Worm (Caenorhabditis elegans) whole organism, L4 larva: ENCODE data around the gene gadr-2.

Experiments
- F49E8.2 ChIP-seq: sonication (generic microtip); optimal IDR thresholded peaks from 2 replicates; lab custom pipeline; 2016; ENCODE audit warnings: missing compliant biosample characterization, mild to moderate bottlenecking, missing genetic modification characterization, borderline replicate concordance
- T26A8.4 ChIP-seq: fragments of 200-800 bp; sonication (Bioruptor generic); IDR thresholded peaks from 2 replicates; pipeline ENCODE4 v1.3.6; 2022; ENCODE audit warnings: missing genetic modification characterization, missing compliant biosample characterization
- ZK337.2 ChIP-seq: fragments of 200-800 bp; sonication (Bioruptor generic); IDR thresholded peaks from 2 replicates; pipeline ENCODE4 v1.3.6; 2022; ENCODE audit warnings: missing genetic modification reagents, missing genetic modification characterization, missing compliant biosample characterization
- ZK546.5 ChIP-seq, 2 experiments: sonication (generic microtip); optimal IDR thresholded peaks; 2 replicates each; lab custom pipeline; 2017; ENCODE audit warnings: missing biosample characterization in 2 of 2, missing genetic modification characterization in 2 of 2
- arid-1 ChIP-seq: fragments of 200-800 bp; sonication (Bioruptor generic); conservative IDR thresholded peaks from 2 replicates; pipeline ENCODE4 v1.3.6; 2022; ENCODE audit warnings: missing genetic modification reagents, missing genetic modification characterization, missing compliant biosample characterization
- ceh-20 ChIP-seq: fragments of 200-800 bp; sonication (Bioruptor generic); IDR thresholded peaks from 2 replicates; pipeline ENCODE4 v1.3.6; 2022; ENCODE audit warnings: missing genetic modification reagents, missing genetic modification characterization, missing compliant biosample characterization
- ceh-32 ChIP-seq: sonication (generic microtip); optimal IDR thresholded peaks from 2 replicates; lab custom pipeline; 2016; ENCODE audit warnings: mild to moderate bottlenecking, missing genetic modification characterization, missing compliant biosample characterization; ENCODE audit not compliant: poor library complexity
- ceh-62 ChIP-seq: sonication (generic microtip); optimal IDR thresholded peaks from 2 replicates; lab custom pipeline; 2017; ENCODE audit warnings: missing biosample characterization, missing genetic modification characterization
- ceh-82 ChIP-seq: sonication (generic microtip); optimal IDR thresholded peaks from 2 replicates; lab custom pipeline; 2017; ENCODE audit warnings: missing biosample characterization, missing genetic modification characterization
- ctbp-1 ChIP-seq: fragments of 200-800 bp; sonication (Bioruptor generic); IDR thresholded peaks from 2 replicates; pipeline ENCODE4 v1.3.6; 2022; ENCODE audit warnings: missing genetic modification reagents, missing genetic modification characterization, missing compliant biosample characterization
- daf-12 ChIP-seq: fragments of 150-350 bp; optimal IDR thresholded peaks from 2 replicates; lab custom pipeline; 2014; ENCODE audit warnings: missing biosample characterization, missing genetic modification reagents, missing genetic modification characterization
- daf-8 ChIP-seq: fragments of 200-800 bp; sonication (Bioruptor generic); IDR thresholded peaks from 2 replicates; pipeline ENCODE4 v1.3.6; 2022; ENCODE audit warnings: missing genetic modification characterization, missing compliant biosample characterization
- dmd-6 ChIP-seq: fragments of 200-800 bp; sonication (Bioruptor generic); IDR thresholded peaks from 2 replicates; pipeline ENCODE4 v1.3.6; 2022; ENCODE audit warnings: missing genetic modification reagents, missing genetic modification characterization, missing compliant biosample characterization
- dmd-9 ChIP-seq: fragments of 200-800 bp; sonication (Bioruptor generic); IDR thresholded peaks from 2 replicates; pipeline ENCODE4 v1.3.6; 2022; ENCODE audit warnings: missing genetic modification reagents, missing genetic modification characterization, missing compliant biosample characterization
- dve-1 ChIP-seq: sonication (generic microtip); optimal IDR thresholded peaks from 2 replicates; lab custom pipeline; 2017; ENCODE audit warnings: antibody characterized with exemption, mild to moderate bottlenecking, missing genetic modification characterization, missing compliant biosample characterization; ENCODE audit not compliant: insufficient read depth
- hif-1 ChIP-seq, 2 experiments: sonication (generic microtip); optimal IDR thresholded peaks; 2 replicates each; lab custom pipeline; 2016 to 2017; ENCODE audit warnings: missing compliant biosample characterization in 2 of 2, missing genetic modification characterization in 2 of 2, missing genetic modification reagents in 2 of 2, missing genotype in 2 of 2, mild to moderate bottlenecking in 1 of 2
- hlh-11 ChIP-seq: fragments of 200-800 bp; sonication (Bioruptor generic); optimal IDR thresholded peaks from 2 replicates; lab custom pipeline; 2018; ENCODE audit warnings: mild to moderate bottlenecking, missing genetic modification characterization, missing compliant biosample characterization
- lin-15B ChIP-seq: fragments of 150-350 bp; sonication (generic microtip); optimal IDR thresholded peaks from 3 replicates; lab custom pipeline; 2014; ENCODE audit warnings: missing biosample characterization, missing genetic modification characterization
- lin-29 ChIP-seq: fragments of 200-800 bp; sonication (Bioruptor generic); IDR thresholded peaks from 2 replicates; pipeline ENCODE4 v1.3.6; 2022; ENCODE audit warnings: missing genetic modification reagents, missing genetic modification characterization, missing compliant biosample characterization
- lin-39 ChIP-seq: fragments of 150-350 bp; optimal IDR thresholded peaks from 2 replicates; lab custom pipeline; 2014; ENCODE audit warnings: missing biosample characterization, missing genetic modification reagents, missing genetic modification characterization
- lir-3 ChIP-seq: sonication (generic microtip); optimal IDR thresholded peaks from 2 replicates; lab custom pipeline; 2016; ENCODE audit warnings: mild to moderate bottlenecking, missing genetic modification characterization, missing compliant biosample characterization
- lsy-2 ChIP-seq, 2 experiments: fragments of 150-350 bp in 1 of 2; sonication (generic microtip) in 1 of 2; optimal IDR thresholded peaks; 2 replicates each; lab custom pipeline; 2014 to 2017; ENCODE audit warnings: missing biosample characterization in 2 of 2, missing genetic modification characterization in 2 of 2
- mdl-1 ChIP-seq, 2 experiments: fragments of 150-350 bp in 1 of 2; sonication (generic microtip) in 1 of 2; optimal IDR thresholded peaks; 2 replicates each; lab custom pipeline; 2014 to 2017; ENCODE audit warnings: missing biosample characterization in 2 of 2, missing genetic modification characterization in 2 of 2
- mdt-29 ChIP-seq: fragments of 200-800 bp; sonication (Bioruptor generic); IDR thresholded peaks from 2 replicates; pipeline ENCODE4 v1.3.6; 2022; ENCODE audit warnings: missing genetic modification reagents, missing genetic modification characterization, missing compliant biosample characterization
- mep-1 ChIP-seq: fragments of 150-350 bp; sonication (generic microtip); optimal IDR thresholded peaks from 3 replicates; lab custom pipeline; 2014; ENCODE audit warnings: missing biosample characterization, missing genetic modification characterization
- mes-2 ChIP-seq: sonication (generic microtip); optimal IDR thresholded peaks from 2 replicates; lab custom pipeline; 2016; ENCODE audit warnings: missing genotype, mild to moderate bottlenecking, missing genetic modification characterization, missing compliant biosample characterization; ENCODE audit not compliant: poor library complexity, severe bottlenecking
- nhr-11 ChIP-seq: fragments of 150-350 bp; optimal IDR thresholded peaks from 2 replicates; lab custom pipeline; 2014; ENCODE audit warnings: missing biosample characterization, missing genetic modification characterization
- nhr-237 ChIP-seq: sonication (generic microtip); optimal IDR thresholded peaks from 2 replicates; lab custom pipeline; 2017; ENCODE audit warnings: missing biosample characterization, missing genetic modification characterization
- nhr-25 ChIP-seq: sonication (generic microtip); optimal IDR thresholded peaks from 2 replicates; lab custom pipeline; 2017; ENCODE audit warnings: missing genetic modification characterization, mild to moderate bottlenecking, missing compliant biosample characterization, antibody characterized with exemption, moderate library complexity, borderline replicate concordance; ENCODE audit not compliant: insufficient read depth
- nhr-28 ChIP-seq: fragments of 150-350 bp; optimal IDR thresholded peaks from 2 replicates; lab custom pipeline; 2014; ENCODE audit warnings: missing biosample characterization, missing genetic modification characterization
- nhr-41 ChIP-seq: fragments of 200-800 bp; sonication (Bioruptor generic); IDR thresholded peaks from 2 replicates; pipeline ENCODE4 v1.3.6; 2022; ENCODE audit warnings: missing genetic modification reagents, missing genetic modification characterization, missing compliant biosample characterization
- nhr-42 ChIP-seq: fragments of 200-800 bp; sonication (Bioruptor generic); IDR thresholded peaks from 2 replicates; pipeline ENCODE4 v1.3.6; 2022; ENCODE audit warnings: missing genetic modification characterization, missing compliant biosample characterization
- nhr-77 ChIP-seq: fragments of 150-350 bp; optimal IDR thresholded peaks from 2 replicates; lab custom pipeline; 2014; ENCODE audit warnings: missing biosample characterization, missing genetic modification characterization
- pha-4 ChIP-seq, 2 experiments: fragments of 150-350 bp in 1 of 2; fragments of 200-800 bp in 1 of 2; sonication (Bioruptor generic) in 1 of 2; IDR thresholded peaks in 1 of 2; optimal IDR thresholded peaks in 1 of 2; 2 replicates each; pipeline versions ENCODE4 v1.3.6 to Lab custom; 2014 to 2022; ENCODE audit warnings: missing genetic modification characterization in 2 of 2, missing genetic modification reagents in 2 of 2, missing biosample characterization in 1 of 2, missing compliant biosample characterization in 1 of 2
- snpc-4 ChIP-seq: fragments of 150-350 bp; optimal IDR thresholded peaks from 2 replicates; lab custom pipeline; 2014; ENCODE audit warnings: missing biosample characterization, missing genetic modification characterization
- spr-1 ChIP-seq: sonication (generic microtip); optimal IDR thresholded peaks from 2 replicates; lab custom pipeline; 2016; ENCODE audit warnings: mild to moderate bottlenecking, missing genetic modification characterization, missing compliant biosample characterization
- spr-3 ChIP-seq: fragments of 200-800 bp; sonication (Bioruptor generic); optimal IDR thresholded peaks from 2 replicates; lab custom pipeline; 2018; ENCODE audit warnings: mild to moderate bottlenecking, missing genetic modification characterization, missing compliant biosample characterization
- unc-39 ChIP-seq: sonication (generic microtip); optimal IDR thresholded peaks from 2 replicates; lab custom pipeline; 2017; ENCODE audit warnings: missing biosample characterization, missing genetic modification characterization
- unc-62 ChIP-seq, 3 experiments: fragments of 150-350 bp in 1 of 3; sonication (generic microtip); optimal IDR thresholded peaks in 2 of 3; peaks in 1 of 3; 1 replicate in 1 of 3; 2 replicates in 2 of 3; lab custom pipeline; 2014 to 2017; ENCODE audit warnings: missing biosample characterization in 3 of 3, missing genetic modification characterization in 3 of 3, missing genetic modification reagents in 3 of 3, missing genotype in 1 of 3
- zfp-2 ChIP-seq: sonication (generic microtip); optimal IDR thresholded peaks from 2 replicates; lab custom pipeline; 2016; ENCODE audit warnings: mild to moderate bottlenecking, missing genetic modification characterization, missing compliant biosample characterization
- zfp-3 ChIP-seq: fragments of 200-800 bp; sonication (Bioruptor generic); conservative IDR thresholded peaks from 2 replicates; pipeline ENCODE4 v1.3.6; 2022; ENCODE audit warnings: missing genetic modification reagents, missing genetic modification characterization, missing compliant biosample characterization
- zip-11 ChIP-seq: fragments of 200-800 bp; sonication (Bioruptor generic); IDR thresholded peaks from 2 replicates; pipeline ENCODE4 v1.3.6; 2022; ENCODE audit warnings: missing genetic modification characterization, missing compliant biosample characterization

gadr-2 gene

DNA sequence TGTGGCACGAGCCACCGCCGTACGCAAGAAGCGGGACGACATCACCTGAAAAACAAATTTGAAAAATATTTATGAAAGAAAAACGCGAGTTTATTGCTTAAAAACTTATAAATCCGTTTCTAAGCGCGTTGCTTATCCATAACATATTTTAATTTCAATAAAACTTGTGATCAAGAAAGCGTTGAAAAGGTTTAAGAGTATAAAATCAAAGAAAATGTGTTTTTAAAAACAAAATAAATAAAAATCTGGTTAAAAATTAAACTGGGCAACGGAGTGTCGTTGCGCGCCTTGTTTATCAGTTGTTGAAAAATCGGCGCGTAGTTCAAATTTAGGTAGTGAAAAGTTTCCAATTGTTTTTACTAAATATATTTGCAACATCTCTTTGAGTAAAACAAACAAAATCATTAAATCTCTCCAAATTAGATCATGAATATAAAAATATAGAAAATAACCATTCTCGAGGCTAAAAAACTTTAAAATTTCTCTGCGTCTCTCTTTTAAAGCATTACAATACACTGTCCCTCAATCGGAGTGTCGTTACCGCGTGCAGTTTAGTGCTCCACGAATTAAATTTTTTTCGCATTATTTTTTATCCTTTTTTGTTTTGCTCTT is 40.0 kb upstream of the gadr-2 start, which contains the start of gene ndua-5 (continued):
- no peak for TF ChIP-seq ZK337.2 (GFP tag; lab: Robert Waterston, UW)
- TF ChIP-seq hif-1 (tag; optimal IDR thresholded peaks at IDR 0.05; lab: Kevin White, UChicago), result no peak
- no peak for TF ChIP-seq arid-1 (GFP tag; lab: Robert Waterston, UW)
- peak; percentile 36 for TF ChIP-seq mes-2 (tag; lab: Kevin White, UChicago)
- no peak for TF ChIP-seq daf-8 (GFP tag; lab: Robert Waterston, UW)
- no peak for TF ChIP-seq snpc-4
- TF ChIP-seq lin-29 (GFP tag; lab: Robert Waterston, UW), result no peak
- no peak for TF ChIP-seq dmd-6 (GFP tag; lab: Robert Waterston, UW)
- no peak for TF ChIP-seq nhr-11 (tag; lab: Kevin White, UChicago)
- TF ChIP-seq, all 104 proteins: peak for 11

DNA sequence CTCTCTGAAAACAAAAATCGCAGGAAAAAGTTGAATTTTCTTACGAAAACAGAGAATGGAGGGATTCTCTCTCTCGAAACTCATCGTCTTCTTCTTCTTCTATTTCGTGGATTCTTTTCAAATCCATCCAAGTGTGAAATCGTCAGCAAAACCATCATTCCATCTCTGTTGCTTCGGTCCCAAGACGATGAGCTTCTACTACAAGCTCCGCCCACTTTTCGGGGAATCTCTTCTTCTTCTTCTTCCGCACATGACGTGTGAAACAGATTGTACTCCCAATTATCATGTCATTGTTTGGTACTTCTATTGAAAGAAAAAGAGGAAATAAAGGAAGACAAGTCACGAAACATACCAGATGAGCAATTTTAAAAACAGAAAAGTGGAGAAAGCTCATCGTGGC is 38.2 kb upstream of the gadr-2 start:
- TF ChIP-seq lin-39 (tag; lab: Kevin White, UChicago) (no peak), ZK546.5 (tag; optimal IDR thresholded peaks at IDR 0.05; lab: Kevin White, UChicago) (no peak), dmd-9 (no peak), mdt-29 (no peak), ceh-82 (no peak), zfp-2 (no peak), ceh-20 (GFP tag; lab: Robert Waterston, UW) (no peak), lir-3 (tag; lab: Kevin White, UChicago) (no peak), ctbp-1 (GFP tag; lab: Robert Waterston, UW) (no peak), mep-1 (no peak), unc-39 (tag; lab: Kevin White, UChicago) (no peak)

ce11 chrIV:9520629-9521028 is 35.7 kb upstream of the gadr-2 start:
- TF ChIP-seq ZK337.2 (GFP tag; lab: Robert Waterston, UW) (no peak), ceh-62 (tag; lab: Kevin White, UChicago) (no peak), spr-1 (no peak), T26A8.4 (no peak), dve-1 (tag; lab: Kevin White, UChicago) (no peak)
- TF ChIP-seq, all 104 proteins: peak for 0

- TF ChIP-seq nhr-41 (GFP tag; lab: Robert Waterston, UW) (no peak), daf-12 (tag; lab: Kevin White, UChicago) (no peak), zip-11 (no peak), F49E8.2 (tag; lab: Kevin White, UChicago) (no peak), mdt-29 (0 out of 2 replicates have a peak, but pooled peaks have one; percentile 52), nhr-42 (GFP tag; lab: Robert Waterston, UW) (no peak), ceh-82 (no peak), spr-3 (GFP tag; lab: Kevin White, UChicago) (no peak), zfp-3 (0 out of 2 replicates have a peak, but pooled peaks have one; percentile 63)
These were observed 33.7 kb upstream of the gadr-2 start, which contains the start of gene nlp-35 for ce11 chrIV:9518608-9519007. nlp-35 (minus strand) TSS chrIV:9518926.

DNA sequence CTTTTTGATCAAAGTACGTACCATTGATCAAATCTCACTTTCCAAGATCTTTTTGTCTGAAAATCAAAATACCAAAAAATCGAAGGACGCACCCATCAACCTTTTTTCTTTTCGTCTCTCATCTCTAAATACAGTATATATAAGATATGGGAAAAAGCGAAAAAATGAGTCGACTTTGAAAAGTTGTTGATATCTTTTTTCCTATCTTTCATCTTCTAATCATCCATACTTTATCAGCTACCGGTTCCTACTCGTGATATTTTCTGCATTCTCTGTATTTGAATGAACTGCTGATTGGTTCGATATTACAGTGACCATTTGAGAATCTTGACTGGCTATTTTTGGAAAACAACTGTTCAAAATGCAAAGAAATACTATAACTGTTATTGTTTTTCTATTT is 31.9 kb upstream of the gadr-2 start, which contains the start of gene C33A12.19:
TSS of gene C33A12.19 (plus strand) at position 169 of the 400 bp plus-strand sequence.
- TF ChIP-seq nhr-237 (tag; lab: Kevin White, UChicago) (no peak), unc-62 (GFP tag; optimal IDR thresholded peaks at IDR 0.05 in 1 of 2; lab: Kevin White, UChicago) (peak in 1 of 2 experiments; percentile 88), unc-62 (tag; optimal IDR thresholded peaks at IDR 0.05; lab: Kevin White, UChicago) (no peak), ZK337.2 (GFP tag; lab: Robert Waterston, UW) (no peak), hlh-11 (tag; lab: Kevin White, UChicago) (peak; percentile 50), nhr-25 (tag; lab: Kevin White, UChicago) (no peak), lin-15B (no peak), dve-1 (tag; lab: Kevin White, UChicago) (peak; percentile 34), mdl-1 (tag; optimal IDR thresholded peaks at IDR 0.05; lab: Kevin White, UChicago) (peak in 1 of 2 experiments; percentile 74), ceh-32 (no peak), nhr-77 (tag; lab: Kevin White, UChicago) (peak; percentile 19), mes-2 (tag; lab: Kevin White, UChicago) (no peak), zip-11 (no peak), lsy-2 (tag; optimal IDR thresholded peaks at IDR 0.05; lab: Kevin White, UChicago) (peak in 1 of 2 experiments; percentile 37), nhr-28 (tag; lab: Kevin White, UChicago) (peak; percentile 56), pha-4 (GFP tag; IDR thresholded peaks at IDR 0.05; lab: Robert Waterston, UW) (no peak), pha-4 (tag; optimal IDR thresholded peaks at IDR 0.05; lab: Kevin White, UChicago) (no peak), hif-1 (tag; optimal IDR thresholded peaks at IDR 0.05; lab: Kevin White, UChicago) (no peak)
